Fruit fly (Drosophila melanogaster) S2 (cell line): ENCODE results near the gene DNAlig3.

Source experiments
- CG8478 ChIP-seq: fragments of >200 bp; optimal IDR thresholded peaks from 2 replicates; lab custom pipeline; 2018
- CTCF ChIP-seq, 2 experiments: fragments of >200 bp; optimal IDR thresholded peaks; 2 replicates each; lab custom pipeline; 2018

The DNAlig3 gene

dm6 chr3R:12435948-12436347 is 34.3 kb upstream of the DNAlig3 start, which contains the start of gene Desat2:
Desat2 (plus strand) TSS chr3R:12436248.
- TF ChIP-seq CTCF (optimal IDR thresholded peaks at IDR 0.05; lab: Kevin White, UChicago) (no peak), CG8478 (lab: Kevin White, UChicago) (no peak)

dm6 chr3R:12433764-12434163 is 32.1 kb upstream of the DNAlig3 start, which contains the start of the genes Aos1 and Srlp:
Aos1 (minus strand) TSS chr3R:12433822.
Srlp (plus strand) TSS chr3R:12434098.
- no peak for TF ChIP-seq CG8478 (lab: Kevin White, UChicago)
- no peak for TF ChIP-seq CTCF (optimal IDR thresholded peaks at IDR 0.05; lab: Kevin White, UChicago)

- TF ChIP-seq CG8478 (lab: Kevin White, UChicago) (no peak), CTCF (optimal IDR thresholded peaks at IDR 0.05; lab: Kevin White, UChicago) (no peak)
Observed at dm6 chr3R:12431030-12431489, 29.4 kb upstream of the DNAlig3 start, which contains the start of gene Prosalpha2. Prosalpha2 (plus strand) TSS chr3R:12431321.

dm6 chr3R:12429120-12429610 is 27.5 kb upstream of the DNAlig3 start, which contains the start of the genes CG5641 and CG5245:
CG5641 (minus strand) TSS chr3R:12429282.
CG5245 (plus strand) TSS chr3R:12429560.
- no peak for TF ChIP-seq CTCF (optimal IDR thresholded peaks at IDR 0.05; lab: Kevin White, UChicago)

- TF ChIP-seq CTCF (optimal IDR thresholded peaks at IDR 0.05; lab: Kevin White, UChicago) (no peak), CG8478 (lab: Kevin White, UChicago) (no peak)
Observed at dm6 chr3R:12426310-12426653, 24.6 kb upstream of the DNAlig3 start, which contains the start of gene NANS. NANS (plus strand) TSS chr3R:12426578.

- TF ChIP-seq CG8478 (lab: Kevin White, UChicago) (no peak), CTCF (optimal IDR thresholded peaks at IDR 0.05; lab: Kevin White, UChicago) (peak in 1 of 2 experiments; percentile 12)
Observed at dm6 chr3R:12425510-12426309, 24.1 kb upstream of the DNAlig3 start, which contains the start of gene Pp1-87B. Pp1-87B (minus strand) TSS chr3R:12425917.

- TF ChIP-seq CG8478 (lab: Kevin White, UChicago): no peak
- TF ChIP-seq CTCF (optimal IDR thresholded peaks at IDR 0.05; lab: Kevin White, UChicago): no peak
Observed at dm6 chr3R:12423997-12424396, 22.4 kb upstream of the DNAlig3 start.

dm6 chr3R:12422379-12422975 is 20.8 kb upstream of the DNAlig3 start, which contains the start of the genes Scgbeta and CG17202:
Scgbeta (minus strand) TSS chr3R:12422429.
CG17202 (plus strand) TSS chr3R:12422768.
- peak; percentile 20 to 23 for TF ChIP-seq CTCF (optimal IDR thresholded peaks at IDR 0.05; lab: Kevin White, UChicago)
- no peak for TF ChIP-seq CG8478 (lab: Kevin White, UChicago)

- peak in 1 of 2 experiments; percentile 30 for TF ChIP-seq CTCF (optimal IDR thresholded peaks at IDR 0.05; lab: Kevin White, UChicago)
- TF ChIP-seq CG8478 (lab: Kevin White, UChicago): no peak
Observed at dm6 chr3R:12413274-12413958, 11.8 kb upstream of the DNAlig3 start, which contains the start of the genes Dip-C and pps. Dip-C (minus strand) TSS chr3R:12413759. pps (plus strand) TSS chr3R:12413828.

dm6 chr3R:12411449-12411848 is 9.8 kb upstream of the DNAlig3 start:
- TF ChIP-seq CTCF (optimal IDR thresholded peaks at IDR 0.05; lab: Kevin White, UChicago) (no peak), CG8478 (lab: Kevin White, UChicago) (no peak)

- TF ChIP-seq CG8478 (lab: Kevin White, UChicago) (no peak), CTCF (optimal IDR thresholded peaks at IDR 0.05; lab: Kevin White, UChicago) (peak in 1 of 2 experiments; percentile 1)
Observed at dm6 chr3R:12408160-12408559, 6.5 kb upstream of the DNAlig3 start, which contains the start of gene CG5196. CG5196 (plus strand) TSS chr3R:12408316.

dm6 chr3R:12406235-12407196 is 4.9 kb upstream of the DNAlig3 start, which contains the start of gene CG5167:
CG5167 (plus strand) TSS chr3R:12406532.
- TF ChIP-seq CTCF (optimal IDR thresholded peaks at IDR 0.05; lab: Kevin White, UChicago) (no peak), CG8478 (lab: Kevin White, UChicago) (no peak)

- TF ChIP-seq CG8478 (lab: Kevin White, UChicago): no peak
- TF ChIP-seq CTCF (optimal IDR thresholded peaks at IDR 0.05; lab: Kevin White, UChicago): no peak
Observed at dm6 chr3R:12405928-12406234, 4.2 kb upstream of the DNAlig3 start, which contains the start of gene Cyp9f2. Cyp9f2 (minus strand) TSS chr3R:12406028.
